Worm (Caenorhabditis elegans): ENCODE data around the gene srh-3.

The srh-3 gene

DNA sequence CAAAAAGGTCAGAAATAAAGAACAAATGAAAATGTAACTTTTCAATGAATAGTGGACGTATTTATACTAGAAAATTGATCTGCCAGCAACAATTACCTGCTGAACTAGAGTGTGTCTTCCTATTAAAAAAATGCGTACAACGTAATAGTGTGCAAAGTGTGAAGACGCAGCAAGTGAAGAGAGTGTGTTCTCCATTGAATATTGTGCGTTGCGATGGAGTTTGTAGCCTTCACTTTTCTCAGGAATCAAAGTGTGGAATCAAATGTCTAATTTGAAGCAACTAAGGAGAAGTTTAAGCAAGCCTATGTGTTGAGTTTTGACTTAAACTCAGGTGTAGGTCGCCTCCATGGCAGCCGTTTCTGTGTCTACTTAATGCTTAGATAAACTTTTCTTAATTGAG lies 49.5 kb downstream of the srh-3 start, which contains the start of gene gst-21:
TSS of gene gst-21 (minus strand) at position 101 of the 400 bp plus-strand sequence.
- peak; percentile 29 for TF ChIP-seq nhr-20 (tag; optimal IDR thresholded peaks at IDR 0.05)
- TF ChIP-seq nhr-76 (tag; optimal IDR thresholded peaks at IDR 0.05) = no peak

ce11 chrV:1734569-1734968 lies 52.2 kb downstream of the srh-3 start, which contains the start of gene str-160:
Gene str-160, plus strand, starts transcription at chrV:1734869.
- TF ChIP-seq fos-1 (tag; optimal IDR thresholded peaks at IDR 0.05) = no peak
- TF ChIP-seq hlh-4 (tag; optimal IDR thresholded peaks at IDR 0.05) = no peak
- no peak for TF ChIP-seq alr-1 (tag; optimal IDR thresholded peaks at IDR 0.05; ENCODE audit: borderline replicate concordance)
- no peak for TF ChIP-seq snpc-4 (tag; optimal IDR thresholded peaks at IDR 0.05)
- no peak for TF ChIP-seq ztf-11 (tag; optimal IDR thresholded peaks at IDR 0.05)
- TF ChIP-seq xbp-1 (tag; optimal IDR thresholded peaks at IDR 0.05) = no peak
- TF ChIP-seq dpl-1 (GFP tag; optimal IDR thresholded peaks at IDR 0.05) = no peak
- no peak for TF ChIP-seq elt-2 (tag; optimal IDR thresholded peaks at IDR 0.05)
- TF ChIP-seq F16B12.6 (tag; optimal IDR thresholded peaks at IDR 0.05) = no peak

All from whole organism, L1 larva.